Fruit fly (Drosophila melanogaster) whole organism, prepupa: ENCODE data around the gene Prosbeta2.

Source experiments
- Blimp-1 ChIP-seq: fragments of 200-800 bp; sonication (Bioruptor generic); optimal IDR thresholded peaks from 3 replicates; lab custom pipeline; 2017; ENCODE audit warnings: missing biosample characterization, missing genetic modification characterization, mild to moderate bottlenecking, moderate library complexity, missing genetic modification reagents
- CG10631 ChIP-seq: fragments of 200-800 bp; sonication (Bioruptor generic); optimal IDR thresholded peaks from 2 replicates; lab custom pipeline; 2016; ENCODE audit warnings: missing biosample characterization, missing genetic modification characterization
- CG10669 ChIP-seq: fragments of 200-800 bp; sonication (Bioruptor generic); optimal IDR thresholded peaks from 3 replicates; lab custom pipeline; 2018; ENCODE audit warnings: missing biosample characterization, mild to moderate bottlenecking, missing genetic modification characterization, moderate library complexity
- CG11762 ChIP-seq: fragments of 200-800 bp; sonication (Bioruptor generic); optimal IDR thresholded peaks from 3 replicates; lab custom pipeline; 2016; ENCODE audit warnings: missing biosample characterization, missing genetic modification characterization; ENCODE audit not compliant: insufficient read depth
- CG11902 ChIP-seq: fragments of 200-800 bp; sonication (Bioruptor generic); optimal IDR thresholded peaks from 3 replicates; lab custom pipeline; 2016; ENCODE audit warnings: missing biosample characterization, missing genetic modification characterization
- CG15336 ChIP-seq: fragments of 200-800 bp; sonication (Bioruptor generic); IDR thresholded peaks from 2 replicates; pipeline ENCODE4 v1.3.6; 2022; ENCODE audit warnings: missing biosample characterization, missing genetic modification characterization
- CG3032 ChIP-seq: fragments of 200-800 bp; optimal IDR thresholded peaks from 2 replicates; lab custom pipeline; 2019; ENCODE audit warnings: missing biosample characterization, mild to moderate bottlenecking, missing genetic modification characterization, moderate library complexity
- CG31627 ChIP-seq: fragments of 200-800 bp; sonication (Bioruptor generic); optimal IDR thresholded peaks from 3 replicates; lab custom pipeline; 2016; ENCODE audit warnings: missing biosample characterization, missing genetic modification characterization
- CG3919 ChIP-seq: fragments of 200-800 bp; sonication (Bioruptor generic); optimal IDR thresholded peaks from 3 replicates; lab custom pipeline; 2016; ENCODE audit warnings: missing biosample characterization, missing genetic modification characterization
- CG6792 ChIP-seq: fragments of 200-800 bp; sonication (Bioruptor generic); optimal IDR thresholded peaks from 3 replicates; lab custom pipeline; 2016; ENCODE audit warnings: missing biosample characterization, missing genetic modification characterization
- CG6808 ChIP-seq: fragments of 200-800 bp; sonication (Bioruptor generic); optimal IDR thresholded peaks from 3 replicates; lab custom pipeline; 2017; ENCODE audit warnings: missing biosample characterization, missing genetic modification characterization, mild to moderate bottlenecking, moderate library complexity, missing genetic modification reagents
- CG6854 ChIP-seq: fragments of 200-800 bp; sonication (Bioruptor generic); optimal IDR thresholded peaks from 2 replicates; lab custom pipeline; 2017; ENCODE audit warnings: missing biosample characterization, mild to moderate bottlenecking, missing genetic modification characterization
- CG7368 ChIP-seq: fragments of 200-800 bp; sonication (Bioruptor generic); optimal IDR thresholded peaks from 3 replicates; lab custom pipeline; 2016; ENCODE audit warnings: missing biosample characterization, missing genetic modification characterization
- CG8119 ChIP-seq: fragments of 200-800 bp; sonication (Bioruptor generic); IDR thresholded peaks from 3 replicates; pipeline ENCODE4 v1.3.6; 2022; ENCODE audit warnings: missing biosample characterization, missing genetic modification characterization
- CG8632 ChIP-seq: fragments of 200-800 bp; sonication (Bioruptor generic); optimal IDR thresholded peaks from 3 replicates; lab custom pipeline; 2016; ENCODE audit warnings: missing biosample characterization, missing genetic modification characterization
- CG9139 ChIP-seq: fragments of 200-800 bp; sonication (Bioruptor generic); optimal IDR thresholded peaks from 3 replicates; lab custom pipeline; 2017; ENCODE audit warnings: missing biosample characterization, mild to moderate bottlenecking, missing genetic modification characterization
- Eip75B ChIP-seq: fragments of 200-800 bp; sonication (Bioruptor generic); optimal IDR thresholded peaks from 3 replicates; lab custom pipeline; 2016; ENCODE audit warnings: missing biosample characterization, missing genetic modification characterization
- Eip78C ChIP-seq: fragments of 200-800 bp; sonication (Bioruptor generic); peaks from one replicate; lab custom pipeline; 2016; ENCODE audit warnings: missing biosample characterization, missing genetic modification characterization
- Eip93F ChIP-seq: fragments of 200-800 bp; sonication (Bioruptor generic); optimal IDR thresholded peaks from 2 replicates; lab custom pipeline; 2016; ENCODE audit warnings: missing biosample characterization, mild to moderate bottlenecking, missing genetic modification characterization
- Ets21C ChIP-seq: fragments of 200-800 bp; sonication (Bioruptor generic); optimal IDR thresholded peaks from 3 replicates; lab custom pipeline; 2016; ENCODE audit warnings: missing biosample characterization, missing genetic modification characterization
- Hr39 ChIP-seq: fragments of 200-800 bp; sonication (Bioruptor generic); optimal IDR thresholded peaks from 2 replicates; lab custom pipeline; 2016; ENCODE audit warnings: missing biosample characterization, missing genetic modification characterization
- Hr4 ChIP-seq: fragments of 200-800 bp; sonication (Bioruptor generic); optimal IDR thresholded peaks from 3 replicates; lab custom pipeline; 2016; ENCODE audit warnings: missing biosample characterization, missing genetic modification characterization
- Lpt ChIP-seq: fragments of 200-800 bp; sonication (Bioruptor generic); optimal IDR thresholded peaks from 3 replicates; lab custom pipeline; 2016; ENCODE audit warnings: missing biosample characterization, missing genetic modification characterization
- Met ChIP-seq: fragments of 200-800 bp; sonication (Bioruptor generic); optimal IDR thresholded peaks from 3 replicates; lab custom pipeline; 2016; ENCODE audit warnings: missing biosample characterization, missing genetic modification characterization
- OdsH ChIP-seq: fragments of 200-800 bp; sonication (Bioruptor generic); optimal IDR thresholded peaks from 3 replicates; lab custom pipeline; 2016; ENCODE audit warnings: missing biosample characterization, missing genetic modification characterization
- Sox14 ChIP-seq: fragments of 200-800 bp; sonication (Bioruptor generic); optimal IDR thresholded peaks from 3 replicates; lab custom pipeline; 2016; ENCODE audit warnings: missing biosample characterization, missing genetic modification characterization
- Sox15 ChIP-seq: fragments of 200-800 bp; sonication (Bioruptor generic); optimal IDR thresholded peaks from 3 replicates; lab custom pipeline; 2016; ENCODE audit warnings: missing biosample characterization, missing genetic modification characterization
- achi ChIP-seq: fragments of 200-800 bp; sonication (Bioruptor generic); optimal IDR thresholded peaks from 3 replicates; lab custom pipeline; 2016; ENCODE audit warnings: missing biosample characterization, missing genetic modification characterization
- dac ChIP-seq: fragments of 200-800 bp; sonication (Bioruptor generic); optimal IDR thresholded peaks from 2 replicates; lab custom pipeline; 2017; ENCODE audit warnings: missing biosample characterization, mild to moderate bottlenecking, missing genetic modification characterization
- eg ChIP-seq: fragments of 200-800 bp; sonication (Bioruptor generic); IDR thresholded peaks from 3 replicates; pipeline ENCODE4 v1.3.6; 2022; ENCODE audit warnings: missing biosample characterization, missing genetic modification characterization
- fd59A ChIP-seq: fragments of 200-800 bp; sonication (Bioruptor generic); optimal IDR thresholded peaks from 2 replicates; lab custom pipeline; 2017; ENCODE audit warnings: missing biosample characterization, mild to moderate bottlenecking, missing genetic modification characterization, missing genetic modification reagents
- fkh ChIP-seq: fragments of 200-800 bp; sonication (Bioruptor generic); optimal IDR thresholded peaks from 3 replicates; lab custom pipeline; 2017; ENCODE audit warnings: missing biosample characterization, mild to moderate bottlenecking, missing genetic modification characterization, moderate library complexity
- net ChIP-seq: fragments of 200-800 bp; sonication (Bioruptor generic); optimal IDR thresholded peaks from 3 replicates; lab custom pipeline; 2016; ENCODE audit warnings: missing biosample characterization, missing genetic modification characterization
- pdm3 ChIP-seq: fragments of 200-800 bp; sonication (Bioruptor generic); optimal IDR thresholded peaks from 3 replicates; lab custom pipeline; 2016; ENCODE audit warnings: missing biosample characterization, missing genetic modification characterization
- spab ChIP-seq: fragments of 200-800 bp; sonication (Bioruptor generic); optimal IDR thresholded peaks from 2 replicates; lab custom pipeline; 2017; ENCODE audit warnings: missing biosample characterization, mild to moderate bottlenecking, missing genetic modification characterization, missing genetic modification reagents
- ss ChIP-seq, 2 experiments: fragments of 200-800 bp; sonication (Bioruptor generic); optimal IDR thresholded peaks; 2 replicates in 1 of 2; 3 replicates in 1 of 2; lab custom pipeline; 2017 to 2018; ENCODE audit warnings: mild to moderate bottlenecking in 2 of 2, missing biosample characterization in 2 of 2, missing genetic modification characterization in 2 of 2, moderate library complexity in 1 of 2
- svp ChIP-seq: fragments of 200-800 bp; sonication (Bioruptor generic); peaks from one replicate; lab custom pipeline; 2016; ENCODE audit warnings: missing biosample characterization, missing genetic modification characterization
- topi ChIP-seq: fragments of 200-800 bp; sonication (Bioruptor generic); optimal IDR thresholded peaks from 3 replicates; lab custom pipeline; 2016; ENCODE audit warnings: missing biosample characterization, missing genetic modification characterization
- vri ChIP-seq: fragments of 200-800 bp; sonication (Bioruptor generic); optimal IDR thresholded peaks from 3 replicates; lab custom pipeline; 2016; ENCODE audit warnings: missing biosample characterization, mild to moderate bottlenecking, missing genetic modification characterization

Gene Prosbeta2

DNA sequence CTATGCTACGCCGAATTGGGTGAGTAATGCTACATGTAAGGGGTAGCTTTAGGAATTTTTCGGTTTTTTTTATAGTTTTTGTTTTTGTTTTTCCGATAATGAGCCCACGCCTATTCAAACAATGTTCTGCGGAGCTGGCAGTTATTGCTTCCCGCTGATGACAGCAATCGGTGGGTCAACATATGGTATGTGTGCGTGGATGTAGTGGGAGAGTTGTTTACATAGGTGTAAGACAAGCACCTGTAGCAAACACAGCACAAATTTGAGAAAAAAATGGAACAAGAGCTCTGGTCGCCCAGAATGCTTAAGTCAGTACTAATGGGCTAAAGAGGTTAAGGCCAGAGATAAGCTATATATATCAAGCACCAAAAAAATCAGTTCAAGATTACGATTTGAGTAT, 11.5 kb upstream of the Prosbeta2 start:
- no peak for TF ChIP-seq Eip93F (GFP tag; lab: Kevin White, UChicago)
- peak; percentile 83 for TF ChIP-seq fkh (GFP tag; lab: Kevin White, UChicago)

DNA sequence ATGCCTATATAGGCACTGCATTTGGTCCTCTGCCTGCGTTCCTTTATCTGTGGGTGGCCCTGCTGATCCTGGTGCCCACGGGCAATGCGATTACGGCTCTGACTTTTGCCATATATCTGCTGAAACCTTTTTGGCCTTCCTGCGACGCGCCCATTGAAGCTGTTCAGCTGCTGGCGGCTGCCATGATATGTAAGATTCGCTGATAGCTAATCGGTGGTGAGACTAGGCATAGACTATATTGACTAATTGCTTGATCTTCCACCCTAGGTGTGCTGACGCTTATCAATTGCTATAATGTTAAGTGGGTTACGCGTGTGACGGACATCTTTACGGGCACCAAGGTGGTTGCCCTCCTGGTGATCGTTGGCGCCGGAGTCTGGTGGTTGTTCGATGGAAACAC, 9.9 kb upstream of the Prosbeta2 start:
- TF ChIP-seq CG8632 (GFP tag; lab: Kevin White, UChicago) (no peak), fd59A (GFP tag; lab: Kevin White, UChicago) (no peak), svp (peak; percentile 91), Sox14 (GFP tag; lab: Kevin White, UChicago) (no peak), spab (no peak), Eip78C (GFP tag; lab: Kevin White, UChicago) (no peak), CG3919 (GFP tag; lab: Kevin White, UChicago) (no peak), OdsH (GFP tag; lab: Kevin White, UChicago) (no peak), Eip93F (GFP tag; lab: Kevin White, UChicago) (no peak)
- TF ChIP-seq, all 60 proteins: peak for 1

DNA sequence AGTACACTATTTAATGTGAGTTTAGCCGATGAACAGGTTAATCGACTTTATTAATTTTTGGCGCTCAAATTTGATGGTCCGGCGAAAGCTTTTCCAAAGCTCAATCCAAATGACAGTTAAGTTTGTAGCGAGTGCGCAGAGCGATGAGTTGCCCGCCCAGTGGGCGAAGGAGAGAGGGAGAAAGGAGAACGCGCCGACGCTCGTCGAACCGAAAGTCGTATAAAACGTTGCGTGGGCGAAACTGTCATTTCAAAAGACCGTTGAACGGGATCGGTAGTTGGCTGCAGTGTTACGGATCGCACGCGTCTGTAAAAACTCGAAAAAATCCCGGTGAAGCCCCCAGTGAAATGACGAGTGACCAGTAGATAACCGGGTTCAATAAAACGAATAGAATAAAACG, 7.7 kb upstream of the Prosbeta2 start, which contains the start of gene Zip71B:
Gene Zip71B (plus strand): TSS at position 265 of the 400 bp plus-strand sequence.
- TF ChIP-seq Eip78C (GFP tag; lab: Kevin White, UChicago) (no peak), Lpt (GFP tag; lab: Kevin White, UChicago) (no peak), vri (GFP tag; lab: Kevin White, UChicago) (peak; percentile 25), Blimp-1 (GFP tag; lab: Kevin White, UChicago) (no peak), Eip75B (GFP tag; lab: Kevin White, UChicago) (no peak), CG6808 (GFP tag; lab: Kevin White, UChicago) (no peak), spab (no peak), CG6792 (GFP tag; lab: Kevin White, UChicago) (no peak), CG8632 (GFP tag; lab: Kevin White, UChicago) (no peak), achi (GFP tag; lab: Kevin White, UChicago) (peak; percentile 91), eg (GFP tag; lab: Robert Waterston, UW) (no peak), Ets21C (GFP tag; lab: Kevin White, UChicago) (no peak), pdm3 (no peak), Sox15 (no peak), svp (no peak), CG7368 (GFP tag; lab: Kevin White, UChicago) (no peak), topi (no peak), CG15336 (GFP tag; lab: Robert Waterston, UW) (no peak), Hr4 (GFP tag; lab: Kevin White, UChicago) (no peak), CG10669 (no peak), CG9139 (GFP tag; lab: Kevin White, UChicago) (no peak), fd59A (GFP tag; lab: Kevin White, UChicago) (no peak), CG6854 (GFP tag; lab: Kevin White, UChicago) (peak; percentile 55), fkh (GFP tag; lab: Kevin White, UChicago) (no peak), CG10631 (GFP tag; lab: Kevin White, UChicago) (no peak), OdsH (GFP tag; lab: Kevin White, UChicago) (no peak)

DNA sequence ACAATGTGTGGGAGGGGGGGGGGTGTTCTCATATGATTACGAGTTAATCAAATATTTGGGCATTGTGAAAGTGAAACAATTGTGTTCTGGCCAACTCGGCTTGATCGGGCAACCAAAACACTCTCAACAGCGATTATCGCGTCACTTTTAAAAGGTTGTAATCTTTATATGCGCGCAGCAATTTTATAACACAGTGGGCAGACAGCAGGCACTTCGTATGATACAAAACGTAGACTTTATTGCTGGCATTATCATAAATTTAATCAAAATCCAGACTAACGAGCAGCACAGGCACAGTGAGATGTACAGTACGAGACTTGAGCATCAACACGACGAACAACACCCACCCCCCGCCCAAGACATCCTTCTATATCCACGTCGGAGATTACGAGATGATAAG, 6.9 kb upstream of the Prosbeta2 start:
- no peak for TF ChIP-seq CG9139 (GFP tag; lab: Kevin White, UChicago)
- TF ChIP-seq CG6854 (GFP tag; lab: Kevin White, UChicago), result no peak
- peak; percentile 76 for TF ChIP-seq vri (GFP tag; lab: Kevin White, UChicago)
- TF ChIP-seq fd59A (GFP tag; lab: Kevin White, UChicago), result no peak
- TF ChIP-seq fkh (GFP tag; lab: Kevin White, UChicago), result peak; percentile 55
- no peak for TF ChIP-seq CG11902 (GFP tag; lab: Kevin White, UChicago)
- TF ChIP-seq Lpt (GFP tag; lab: Kevin White, UChicago), result no peak
- no peak for TF ChIP-seq Eip78C (GFP tag; lab: Kevin White, UChicago)
- no peak for TF ChIP-seq dac (GFP tag; lab: Kevin White, UChicago)
- peak; percentile 75 for TF ChIP-seq svp

DNA sequence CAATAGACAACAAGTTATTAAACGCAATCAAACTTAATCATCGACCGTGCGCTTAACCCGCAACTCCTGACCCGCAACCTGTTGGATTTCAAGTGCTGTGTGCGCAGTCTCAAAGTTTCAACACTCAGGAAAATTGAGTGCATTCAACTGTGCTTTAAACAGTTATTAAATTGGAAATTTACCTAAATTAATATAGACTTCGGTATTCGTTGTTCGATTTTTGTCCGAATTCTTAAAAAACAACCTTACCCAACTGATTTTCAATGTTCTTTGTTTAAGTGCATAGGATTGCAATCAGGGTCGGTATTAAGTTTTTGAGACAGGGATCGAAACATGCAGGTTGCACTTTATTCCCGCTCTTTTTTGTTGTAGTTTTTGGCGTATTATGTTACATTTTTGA, 5.3 kb downstream of the Prosbeta2 start:
- TF ChIP-seq CG9139 (GFP tag; lab: Kevin White, UChicago) (no peak), CG10669 (peak; percentile 59), Hr39 (GFP tag; lab: Kevin White, UChicago) (peak; percentile 64), svp (peak; percentile 72), spab (no peak), fd59A (GFP tag; lab: Kevin White, UChicago) (no peak), pdm3 (peak; percentile 60), CG8119 (GFP tag; lab: Robert Waterston, UW) (peak; percentile 80), Met (GFP tag; lab: Kevin White, UChicago) (peak; percentile 60), CG31627 (GFP tag; lab: Kevin White, UChicago) (peak; percentile 39), CG8632 (GFP tag; lab: Kevin White, UChicago) (peak; percentile 6), achi (GFP tag; lab: Kevin White, UChicago) (peak; percentile 63), net (GFP tag; lab: Kevin White, UChicago) (peak; percentile 56), CG3032 (tag; lab: Kevin White, UChicago) (peak; percentile 16), Lpt (GFP tag; lab: Kevin White, UChicago) (peak; percentile 46), fkh (GFP tag; lab: Kevin White, UChicago) (no peak), CG3919 (GFP tag; lab: Kevin White, UChicago) (peak; percentile 79), ss (GFP tag; optimal IDR thresholded peaks at IDR 0.05; lab: Kevin White, UChicago) (no peak), dac (GFP tag; lab: Kevin White, UChicago) (peak; percentile 9), CG11762 (GFP tag; lab: Kevin White, UChicago) (peak; percentile 59), CG6854 (GFP tag; lab: Kevin White, UChicago) (no peak), Sox15 (no peak)
